Fruit fly (Drosophila melanogaster) whole organism, embryonic: ENCODE data around the gene loj.

Experiments used
- CG10147 ChIP-seq: fragments of 200-800 bp; sonication (Bioruptor generic); optimal IDR thresholded peaks from 2 replicates; lab custom pipeline; 2019; ENCODE audit warnings: missing biosample characterization, mild to moderate bottlenecking, missing genetic modification characterization, moderate library complexity
- CG10654 ChIP-seq: fragments of 200-800 bp; sonication (Bioruptor generic); optimal IDR thresholded peaks from 2 replicates; lab custom pipeline; 2016; ENCODE audit warnings: missing biosample characterization, missing genetic modification characterization
- CG11696 ChIP-seq: fragments of 200-800 bp; sonication (Bioruptor generic); IDR thresholded peaks from 2 replicates; pipeline ENCODE4 v1.3.6; 2022; ENCODE audit warnings: missing biosample characterization, missing genetic modification characterization
- CG12071 ChIP-seq: fragments of 200-800 bp; sonication (Bioruptor generic); optimal IDR thresholded peaks from 3 replicates; lab custom pipeline; 2018; ENCODE audit warnings: missing biosample characterization, mild to moderate bottlenecking, missing genetic modification characterization
- CG13775 ChIP-seq: fragments of 200-800 bp; sonication (Bioruptor generic); optimal IDR thresholded peaks from 3 replicates; lab custom pipeline; 2017; ENCODE audit warnings: missing biosample characterization, mild to moderate bottlenecking, missing genetic modification characterization
- CG14441 ChIP-seq: fragments of 200-800 bp; sonication (Bioruptor generic); IDR thresholded peaks from 2 replicates; pipeline ENCODE4 v1.3.6; 2022; ENCODE audit warnings: missing biosample characterization, missing genetic modification characterization
- CG14710 ChIP-seq: fragments of 200-800 bp; sonication (Bioruptor generic); optimal IDR thresholded peaks from 3 replicates; lab custom pipeline; 2019; ENCODE audit warnings: missing biosample characterization, mild to moderate bottlenecking, missing genetic modification characterization, moderate library complexity
- CG1602 ChIP-seq: fragments of 200-800 bp; sonication (Bioruptor generic); optimal IDR thresholded peaks from 3 replicates; lab custom pipeline; 2016; ENCODE audit warnings: missing biosample characterization, missing genetic modification characterization
- CG1603 ChIP-seq: fragments of 200-800 bp; sonication (Bioruptor generic); optimal IDR thresholded peaks from 2 replicates; lab custom pipeline; 2019; ENCODE audit warnings: missing biosample characterization, mild to moderate bottlenecking, missing genetic modification characterization, moderate library complexity
- CG17359 ChIP-seq: fragments of 200-800 bp; sonication (Bioruptor generic); optimal IDR thresholded peaks from 3 replicates; lab custom pipeline; 2018; ENCODE audit warnings: missing biosample characterization, mild to moderate bottlenecking, missing genetic modification characterization, moderate library complexity
- CG17612 ChIP-seq: fragments of 200-800 bp; sonication (Bioruptor generic); IDR thresholded peaks from 2 replicates; pipeline ENCODE4 v1.3.6; 2022; ENCODE audit warnings: missing biosample characterization, missing genetic modification characterization
- CG2120 ChIP-seq: fragments of 200-800 bp; sonication (Bioruptor generic); optimal IDR thresholded peaks from 3 replicates; lab custom pipeline; 2016; ENCODE audit warnings: missing biosample characterization, missing genetic modification characterization
- CG30431 ChIP-seq: fragments of 200-800 bp; sonication (Bioruptor generic); optimal IDR thresholded peaks from 2 replicates; lab custom pipeline; 2017; ENCODE audit warnings: missing biosample characterization, missing genetic modification characterization
- CG31224 ChIP-seq: fragments of 200-800 bp; sonication (Bioruptor generic); IDR thresholded peaks from 2 replicates; pipeline ENCODE4 v1.3.6; 2022; ENCODE audit warnings: missing biosample characterization, missing genetic modification characterization
- CG34422 ChIP-seq: fragments of 200-800 bp; sonication (Bioruptor generic); IDR thresholded peaks from 3 replicates; pipeline ENCODE4 v1.3.6; 2022; ENCODE audit warnings: missing biosample characterization, missing genetic modification characterization
- CG4282 ChIP-seq: fragments of 200-800 bp; sonication (Bioruptor generic); optimal IDR thresholded peaks from 2 replicates; lab custom pipeline; 2016; ENCODE audit warnings: missing biosample characterization, missing genetic modification characterization
- CG43689 ChIP-seq: fragments of 200-800 bp; sonication (Bioruptor generic); IDR thresholded peaks from 2 replicates; pipeline ENCODE4 v1.3.6; 2022; ENCODE audit warnings: missing biosample characterization, missing genetic modification characterization
- CG4424 ChIP-seq: fragments of 200-800 bp; sonication (Bioruptor generic); optimal IDR thresholded peaks from 3 replicates; lab custom pipeline; 2016; ENCODE audit warnings: missing biosample characterization, missing genetic modification characterization
- CG7271 ChIP-seq: fragments of 200-800 bp; sonication (Bioruptor generic); optimal IDR thresholded peaks from 2 replicates; lab custom pipeline; 2018; ENCODE audit warnings: missing biosample characterization, mild to moderate bottlenecking, missing genetic modification characterization, moderate library complexity
- CG7372 ChIP-seq: fragments of 200-800 bp; sonication (Bioruptor generic); IDR thresholded peaks from 2 replicates; pipeline ENCODE4 v1.3.6; 2022; ENCODE audit warnings: missing biosample characterization, missing genetic modification characterization
- CG8359 ChIP-seq: fragments of 200-800 bp; sonication (Bioruptor generic); optimal IDR thresholded peaks from 2 replicates; lab custom pipeline; 2017; ENCODE audit warnings: missing biosample characterization, mild to moderate bottlenecking, missing genetic modification characterization, borderline replicate concordance
- CG9609 ChIP-seq: fragments of 200-800 bp; sonication (Bioruptor generic); optimal IDR thresholded peaks from 3 replicates; lab custom pipeline; 2016; ENCODE audit warnings: missing biosample characterization, missing genetic modification characterization
- Fer2 ChIP-seq: fragments of 200-800 bp; sonication (Bioruptor generic); optimal IDR thresholded peaks from 2 replicates; lab custom pipeline; 2018; ENCODE audit warnings: missing biosample characterization, mild to moderate bottlenecking, missing genetic modification characterization, moderate library complexity
- GATAe ChIP-seq: fragments of 200-800 bp; sonication (Bioruptor generic); conservative IDR thresholded peaks from 2 replicates; pipeline ENCODE4 v1.3.6; 2022; ENCODE audit warnings: missing biosample characterization, missing genetic modification characterization
- H2.0 ChIP-seq: fragments of 200-800 bp; sonication (Bioruptor generic); IDR thresholded peaks from 2 replicates; pipeline ENCODE4 v1.3.6; 2022; ENCODE audit warnings: missing biosample characterization, missing genetic modification characterization
- Hmx ChIP-seq: fragments of 200-800 bp; sonication (Bioruptor generic); optimal IDR thresholded peaks from 2 replicates; lab custom pipeline; 2016; ENCODE audit warnings: missing biosample characterization, missing genetic modification characterization
- MBD-R2 ChIP-seq: fragments of 200-800 bp; sonication (Bioruptor generic); IDR thresholded peaks from 2 replicates; pipeline ENCODE4 v1.3.6; 2022; ENCODE audit warnings: missing biosample characterization, missing genetic modification characterization
- Mes4 ChIP-seq: fragments of 200-800 bp; sonication (Bioruptor generic); optimal IDR thresholded peaks from 2 replicates; lab custom pipeline; 2016; ENCODE audit warnings: missing biosample characterization, missing genetic modification characterization
- Sry-δ ChIP-seq: fragments of 200-800 bp; sonication (Bioruptor generic); optimal IDR thresholded peaks from 2 replicates; lab custom pipeline; 2016; ENCODE audit warnings: missing biosample characterization, missing genetic modification characterization
- ato ChIP-seq: fragments of 200-800 bp; sonication (Bioruptor generic); IDR thresholded peaks from 2 replicates; pipeline ENCODE4 v1.3.6; 2022; ENCODE audit warnings: missing biosample characterization, missing genetic modification characterization; ENCODE audit not compliant: partially characterized antibody
- corto ChIP-seq: fragments of 200-800 bp; sonication (Bioruptor generic); optimal IDR thresholded peaks from 2 replicates; lab custom pipeline; 2016; ENCODE audit warnings: missing biosample characterization, mild to moderate bottlenecking, missing genetic modification characterization, moderate library complexity
- da ChIP-seq: fragments of 200-800 bp; sonication (Bioruptor generic); optimal IDR thresholded peaks from 2 replicates; lab custom pipeline; 2016; ENCODE audit warnings: missing biosample characterization, missing genetic modification characterization
- danr ChIP-seq: fragments of 200-800 bp; sonication (Bioruptor generic); IDR thresholded peaks from 2 replicates; pipeline ENCODE4 v1.3.6; 2022; ENCODE audit warnings: missing biosample characterization, missing genetic modification characterization
- en ChIP-seq: fragments of 200-800 bp; sonication (Bioruptor generic); optimal IDR thresholded peaks from 2 replicates; lab custom pipeline; 2016; ENCODE audit warnings: missing biosample characterization, missing genetic modification characterization
- ewg ChIP-seq: fragments of 200-800 bp; sonication (Bioruptor generic); optimal IDR thresholded peaks from 3 replicates; lab custom pipeline; 2017; ENCODE audit warnings: mild to moderate bottlenecking, missing biosample characterization, missing genetic modification reagents, missing genetic modification characterization
- fd3F ChIP-seq: fragments of 200-800 bp; sonication (Bioruptor generic); optimal IDR thresholded peaks from 2 replicates; lab custom pipeline; 2018; ENCODE audit warnings: missing biosample characterization, mild to moderate bottlenecking, missing genetic modification characterization, moderate library complexity
- gce ChIP-seq: fragments of 200-800 bp; sonication (Bioruptor generic); IDR thresholded peaks from 3 replicates; pipeline ENCODE4 v1.3.6; 2022; ENCODE audit warnings: missing biosample characterization, missing genetic modification characterization
- jing ChIP-seq: fragments of 200-800 bp; sonication (Bioruptor generic); optimal IDR thresholded peaks from 2 replicates; lab custom pipeline; 2018; ENCODE audit warnings: missing biosample characterization, mild to moderate bottlenecking, missing genetic modification characterization
- kni ChIP-seq: fragments of 200-800 bp; sonication (Bioruptor generic); optimal IDR thresholded peaks from 3 replicates; lab custom pipeline; 2017; ENCODE audit warnings: mild to moderate bottlenecking, missing biosample characterization, missing genetic modification reagents, missing genetic modification characterization
- nau ChIP-seq: fragments of 200-800 bp; sonication (Bioruptor generic); optimal IDR thresholded peaks from 3 replicates; lab custom pipeline; 2017; ENCODE audit warnings: missing biosample characterization, mild to moderate bottlenecking, missing genetic modification characterization, missing genetic modification reagents
- otp ChIP-seq: fragments of 200-800 bp; sonication (Bioruptor generic); IDR thresholded peaks from 3 replicates; pipeline ENCODE4, ENCODE4 v1.3.6; 2022; ENCODE audit warnings: missing biosample characterization, missing genetic modification characterization
- peb ChIP-seq: fragments of 200-800 bp; sonication (Bioruptor generic); IDR thresholded peaks from 2 replicates; pipeline ENCODE4 v1.3.6; 2022; ENCODE audit warnings: missing biosample characterization, missing genetic modification characterization
- pnt ChIP-seq: fragments of 200-800 bp; sonication (Bioruptor generic); optimal IDR thresholded peaks from 3 replicates; lab custom pipeline; 2016; ENCODE audit warnings: missing biosample characterization, missing genetic modification characterization
- rib ChIP-seq: fragments of 200-800 bp; sonication (Bioruptor generic); IDR thresholded peaks from 2 replicates; pipeline ENCODE4 v1.3.6; 2022; ENCODE audit warnings: missing biosample characterization, missing genetic modification characterization
- row ChIP-seq: fragments of 200-800 bp; sonication (Bioruptor generic); IDR thresholded peaks from 3 replicates; pipeline ENCODE4 v1.3.6; 2022; ENCODE audit warnings: missing biosample characterization, missing genetic modification characterization
- sd ChIP-seq: fragments of 200-800 bp; sonication (Bioruptor generic); optimal IDR thresholded peaks from 3 replicates; lab custom pipeline; 2018; ENCODE audit warnings: missing biosample characterization, mild to moderate bottlenecking, missing genetic modification characterization, moderate library complexity
- tin ChIP-seq: fragments of 200-800 bp; sonication (Bioruptor generic); optimal IDR thresholded peaks from 3 replicates; lab custom pipeline; 2016; ENCODE audit warnings: missing biosample characterization, missing genetic modification characterization
- tio ChIP-seq: fragments of 200-800 bp; sonication (Bioruptor generic); optimal IDR thresholded peaks from 2 replicates; lab custom pipeline; 2017; ENCODE audit warnings: missing biosample characterization, missing genetic modification characterization, inconsistent platforms
- tna ChIP-seq: fragments of 200-800 bp; sonication (Bioruptor generic); IDR thresholded peaks from 2 replicates; pipeline ENCODE4 v1.3.6; 2022; ENCODE audit warnings: missing biosample characterization, missing genetic modification characterization; ENCODE audit not compliant: partially characterized antibody
- trem ChIP-seq: fragments of 200-800 bp; optimal IDR thresholded peaks from 3 replicates; lab custom pipeline; 2019; ENCODE audit warnings: missing biosample characterization, mild to moderate bottlenecking, missing genetic modification characterization, moderate library complexity

The loj gene

DNA sequence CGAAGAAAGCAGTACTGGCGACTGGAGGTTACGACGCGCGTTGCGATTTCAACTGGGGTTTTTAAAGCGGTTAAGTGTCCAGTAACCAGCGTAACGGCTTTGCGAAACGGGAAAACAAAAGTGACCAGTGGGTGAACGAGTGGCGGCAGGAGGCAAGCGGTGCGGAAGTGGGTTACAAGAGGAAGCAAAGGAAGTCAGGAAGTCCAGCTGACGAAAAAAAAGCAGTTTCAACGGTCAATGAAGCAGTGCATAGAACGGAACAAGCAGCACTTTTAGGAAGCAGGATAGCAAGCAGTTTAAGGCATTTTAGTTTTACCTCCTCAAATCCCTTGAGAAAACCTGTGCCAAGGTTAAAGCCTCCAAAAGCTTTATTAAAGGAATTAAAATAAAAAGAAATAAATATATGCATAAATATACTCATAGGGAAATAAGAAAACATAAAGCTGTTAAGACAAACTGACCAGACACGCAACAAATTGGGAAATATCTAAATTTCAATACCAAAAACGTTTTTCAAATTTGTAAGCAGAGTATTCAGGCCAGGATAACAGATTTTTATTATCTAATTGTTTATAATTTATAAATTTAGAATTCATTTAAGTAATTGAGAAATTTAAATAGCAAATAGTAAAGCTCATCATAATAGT, 35.6 kb upstream of the loj start, which contains the start of gene CG6592 (continued):
- TF ChIP-seq kni (GFP tag; lab: Kevin White, UChicago) (no peak), CG9609 (GFP tag; lab: Kevin White, UChicago) (peak; percentile 36), sd (tag; lab: Kevin White, UChicago) (no peak), CG10654 (no peak), gce (GFP tag; lab: Robert Waterston, UW) (no peak), CG7372 (GFP tag; lab: Robert Waterston, UW) (no peak), CG4282 (GFP tag; lab: Kevin White, UChicago) (no peak), GATAe (no peak), corto (GFP tag; lab: Kevin White, UChicago) (no peak), CG43689 (GFP tag; lab: Robert Waterston, UW) (no peak), da (GFP tag; lab: Kevin White, UChicago) (no peak), ato (GFP tag; lab: Robert Waterston, UW) (no peak), tna (GFP tag; lab: Robert Waterston, UW) (no peak), otp (GFP tag; lab: Robert Waterston, UW) (peak; percentile 65; the same call in 1 of the 3 replicates), ewg (peak; percentile 87), en (GFP tag; lab: Kevin White, UChicago) (no peak), CG17359 (no peak), MBD-R2 (GFP tag; lab: Robert Waterston, UW) (no peak), pnt (GFP tag; lab: Kevin White, UChicago) (no peak), jing (GFP tag; lab: Kevin White, UChicago) (peak; percentile 5), CG1602 (GFP tag; lab: Kevin White, UChicago) (peak; percentile 48), tio (GFP tag; lab: Kevin White, UChicago) (no peak), CG12071 (GFP tag; lab: Kevin White, UChicago) (no peak), danr (GFP tag; lab: Robert Waterston, UW) (no peak), CG7271 (tag; lab: Kevin White, UChicago) (peak; percentile 93), Fer2 (tag; lab: Kevin White, UChicago) (no peak), rib (GFP tag; lab: Robert Waterston, UW) (no peak), row (GFP tag; lab: Robert Waterston, UW) (no peak), CG11696 (GFP tag; lab: Robert Waterston, UW) (no peak), CG2120 (GFP tag; lab: Kevin White, UChicago) (no peak), CG4424 (GFP tag; lab: Kevin White, UChicago) (no peak), CG14441 (GFP tag; lab: Robert Waterston, UW) (no peak), CG14710 (no peak), trem (peak; percentile 8), fd3F (GFP tag; lab: Kevin White, UChicago) (no peak), H2.0 (peak; percentile 32; the same call in 1 of the 2 replicates), Sry-δ (GFP tag; lab: Kevin White, UChicago) (no peak), Mes4 (peak; percentile 60), nau (GFP tag; lab: Kevin White, UChicago) (no peak), peb (no peak), CG31224 (GFP tag; lab: Robert Waterston, UW) (no peak), CG10147 (GFP tag; lab: Kevin White, UChicago) (no peak), CG8359 (GFP tag; lab: Kevin White, UChicago) (no peak), CG17612 (GFP tag; lab: Robert Waterston, UW) (no peak), CG1603 (tag; lab: Kevin White, UChicago) (peak; percentile 52), CG30431 (GFP tag; lab: Kevin White, UChicago) (peak; percentile 87), CG34422 (GFP tag; lab: Robert Waterston, UW) (peak; percentile 22; the same call in 1 of the 3 replicates), tin (GFP tag; lab: Kevin White, UChicago) (no peak), CG13775 (GFP tag; lab: Kevin White, UChicago) (peak; percentile 68), Hmx (no peak)
